Fruit fly (Drosophila melanogaster): ENCODE data around the gene BBS5.

The BBS5 gene

DNA sequence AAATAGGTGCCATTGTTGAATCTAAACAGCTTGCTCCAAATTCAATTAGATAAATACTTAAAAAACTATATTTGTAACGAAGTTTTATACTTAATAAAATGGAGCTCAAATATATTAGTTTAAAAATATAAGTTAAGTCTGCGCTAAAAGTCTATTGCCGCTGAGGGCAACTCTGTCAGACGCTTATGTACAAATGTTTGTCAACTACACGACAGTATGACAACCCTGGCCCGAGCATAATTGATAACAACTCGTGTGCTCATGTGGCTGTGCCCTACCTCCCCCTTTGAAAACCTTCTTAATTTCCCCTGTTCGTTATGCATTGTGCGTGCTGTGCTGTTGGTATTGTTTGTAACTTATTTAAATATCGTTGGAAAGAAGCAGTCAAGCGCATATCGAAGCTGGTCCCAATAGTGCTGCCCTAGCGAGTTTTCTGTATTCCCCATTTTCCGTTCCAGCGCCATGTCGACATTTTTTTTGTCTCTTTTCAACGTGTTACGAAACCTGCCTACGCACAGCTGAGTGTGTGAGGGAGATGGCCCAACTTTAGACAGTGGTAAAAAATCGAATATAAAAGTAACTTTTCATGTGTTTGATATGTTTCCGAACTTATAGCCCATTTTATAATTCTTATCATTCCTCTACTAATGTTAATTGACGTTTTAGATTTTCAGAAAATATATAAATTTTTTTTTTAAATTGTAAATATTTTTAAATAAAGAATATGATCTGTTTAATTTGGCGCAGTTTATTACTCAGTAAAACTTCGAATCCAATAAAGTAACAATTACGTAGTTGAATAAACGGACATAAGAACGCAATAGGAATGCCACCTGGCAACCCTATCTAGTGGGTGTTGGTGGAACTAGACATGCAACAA is 11.1 kb upstream of the BBS5 start (continued):
- TF ChIP-seq gsb (GFP tag; IDR thresholded peaks at IDR 0.05) (0 out of 2 replicates have a peak, but pooled peaks have one; percentile 26), Antp (GFP tag; optimal IDR thresholded peaks at IDR 0.05) (no peak), BEAF-32 (GFP tag; optimal IDR thresholded peaks at IDR 0.05) (peak; percentile 8), Sin3A (optimal IDR thresholded peaks at IDR 0.05) (no peak), CG10267 (tag; optimal IDR thresholded peaks at IDR 0.05) (peak; percentile 71), fd96Cb (tag; optimal IDR thresholded peaks at IDR 0.05) (peak; percentile 68), Awh (GFP tag; IDR thresholded peaks at IDR 0.05) (0 out of 2 replicates have a peak, but pooled peaks have one; percentile 41), sim (GFP tag; IDR thresholded peaks at IDR 0.05) (no peak), Gug (GFP tag; IDR thresholded peaks at IDR 0.05) (no peak; the same call in 3 of the 4 replicates), CG30403 (GFP tag; optimal IDR thresholded peaks at IDR 0.05) (peak; percentile 26), Hey (tag; optimal IDR thresholded peaks at IDR 0.05) (no peak), Taf1 (GFP tag; IDR thresholded peaks at IDR 0.05) (no peak), CTCF (GFP tag; optimal IDR thresholded peaks at IDR 0.05) (no peak), Nf-YA (GFP tag; IDR thresholded peaks at IDR 0.05) (peak; percentile 45; the same call in 1 of the 2 replicates), zen2 (GFP tag; IDR thresholded peaks at IDR 0.05; ENCODE audit: partially characterized antibody) (no peak), NFAT (GFP tag; IDR thresholded peaks at IDR 0.05) (no peak), ewg (GFP tag; optimal IDR thresholded peaks at IDR 0.05) (peak; percentile 29), org-1 (GFP tag; optimal IDR thresholded peaks at IDR 0.05) (peak; percentile 40), B-H1 (GFP tag; IDR thresholded peaks at IDR 0.05) (peak; percentile 38; the same call in 2 of the 3 replicates), h (optimal IDR thresholded peaks at IDR 0.05) (no peak), CG31224 (GFP tag; IDR thresholded peaks at IDR 0.05) (no peak; the same call in none of the 2 replicates), CG6689 (GFP tag; IDR thresholded peaks at IDR 0.05) (peak; percentile 72), Ada2b (GFP tag; IDR thresholded peaks at IDR 0.05) (peak; percentile 66), CG3065 (GFP tag; optimal IDR thresholded peaks at IDR 0.05) (no peak), GATAe (GFP tag; conservative IDR thresholded peaks at IDR 0.05) (no peak), H2.0 (GFP tag; IDR thresholded peaks at IDR 0.05) (peak; percentile 57), CG30431 (GFP tag; optimal IDR thresholded peaks at IDR 0.05) (peak; percentile 28), CoRest (tag; optimal IDR thresholded peaks at IDR 0.05) (peak; percentile 84), fru (optimal IDR thresholded peaks at IDR 0.05) (no peak), sisA (GFP tag; IDR thresholded peaks at IDR 0.05) (peak; percentile 35), Mrtf (GFP tag; IDR thresholded peaks at IDR 0.05) (peak; percentile 33; the same call in 1 of the 3 replicates), CG17186 (GFP tag; optimal IDR thresholded peaks at IDR 0.05) (no peak), CG3281 (GFP tag; optimal IDR thresholded peaks at IDR 0.05) (peak; percentile 51), CG9437 (GFP tag; optimal IDR thresholded peaks at IDR 0.05) (peak; percentile 78), jing (GFP tag; optimal IDR thresholded peaks at IDR 0.05) (no peak), ftz-f1 (GFP tag; optimal IDR thresholded peaks at IDR 0.05) (no peak), ase (GFP tag; IDR thresholded peaks at IDR 0.05) (0 out of 3 replicates have a peak, but pooled peaks have one; percentile 32), dmrt99B (tag; optimal IDR thresholded peaks at IDR 0.05) (peak; percentile 80), yki (optimal IDR thresholded peaks at IDR 0.05) (no peak), CG8359 (GFP tag; optimal IDR thresholded peaks at IDR 0.05; ENCODE audit: borderline replicate concordance) (peak; percentile 10), chn (GFP tag; optimal IDR thresholded peaks at IDR 0.05) (peak; percentile 54), CG5180 (GFP tag; optimal IDR thresholded peaks at IDR 0.05) (peak; percentile 31), Ets65A (GFP tag) (peak; percentile 81), CG5953 (GFP tag; IDR thresholded peaks at IDR 0.05) (peak; percentile 18; the same call in 1 of the 2 replicates)
